Worm (Caenorhabditis elegans): ENCODE results near the gene irld-19.

- TF ChIP-seq hmg-20 (GFP tag; IDR thresholded peaks at IDR 0.05) (no peak), mcd-1 (GFP tag; IDR thresholded peaks at IDR 0.05) (no peak), cebp-2 (GFP tag; IDR thresholded peaks at IDR 0.05) (no peak), hrde-1 (tag; optimal IDR thresholded peaks at IDR 0.05; ENCODE audit: borderline replicate concordance) (no peak), B0035.1 (tag; optimal IDR thresholded peaks at IDR 0.05) (no peak), lsy-27 (tag; optimal IDR thresholded peaks at IDR 0.05; ENCODE audit: borderline replicate concordance, insufficient read depth) (no peak), lir-1 (GFP tag; conservative IDR thresholded peaks at IDR 0.05) (no peak), Y53F4B.3 (GFP tag; IDR thresholded peaks at IDR 0.05) (no peak), ama-1 (optimal IDR thresholded peaks at IDR 0.05) (no peak), ama-1 (GFP tag; optimal IDR thresholded peaks at IDR 0.05) (no peak), F37B4.10 (GFP tag; IDR thresholded peaks at IDR 0.05) (no peak), Y56A3A.18 (GFP tag; IDR thresholded peaks at IDR 0.05) (no peak), snpc-1.3 (tag; optimal IDR thresholded peaks at IDR 0.05; ENCODE audit: insufficient read depth) (no peak)
Measured at ce11 chrIII:12750831-12751230, 13.3 kb downstream of the irld-19 start, which contains the start of the genes irld-60 and irld-20.

All from whole organism, young adult.